Worm (Caenorhabditis elegans) whole organism, L3 larva: ENCODE measurements around the gene F40A3.6.
A peak's percentile ranks its signal among the peaks of the same experiment; 100 is the strongest.

ENCODE experiments used
- aly-2 ChIP-seq: fragments of 150-350 bp; optimal IDR thresholded peaks from 2 replicates; lab custom pipeline; 2014; ENCODE audit warnings: missing biosample characterization, missing genetic modification characterization
- ama-1 ChIP-seq: fragments of 150-350 bp; optimal IDR thresholded peaks from 2 replicates; lab custom pipeline; 2018
- elt-1 ChIP-seq: fragments of 150-350 bp; optimal IDR thresholded peaks from 2 replicates; lab custom pipeline; 2014; ENCODE audit warnings: missing biosample characterization, missing genetic modification characterization
- elt-2 ChIP-seq: sonication (generic microtip); optimal IDR thresholded peaks from 2 replicates; lab custom pipeline; 2016; ENCODE audit warnings: missing genetic modification reagents, mild to moderate bottlenecking, missing genetic modification characterization, missing compliant biosample characterization
- fos-1 ChIP-seq: fragments of 150-350 bp; optimal IDR thresholded peaks from 2 replicates; lab custom pipeline; 2014; ENCODE audit warnings: missing biosample characterization, missing genetic modification characterization
- nhr-237 ChIP-seq: fragments of 150-350 bp; optimal IDR thresholded peaks from 2 replicates; lab custom pipeline; 2014; ENCODE audit warnings: missing biosample characterization, missing genetic modification characterization
- nhr-77 ChIP-seq: fragments of 150-350 bp; optimal IDR thresholded peaks from 2 replicates; lab custom pipeline; 2014; ENCODE audit warnings: missing biosample characterization, missing genetic modification characterization
- pqm-1 ChIP-seq: fragments of 150-350 bp; optimal IDR thresholded peaks from 2 replicates; lab custom pipeline; 2017; ENCODE audit warnings: missing biosample characterization, missing genetic modification characterization, inconsistent platforms
- sea-2 ChIP-seq: fragments of 150-350 bp; sonication (generic microtip); optimal IDR thresholded peaks from 4 replicates; lab custom pipeline; 2014; ENCODE audit warnings: missing biosample characterization, missing genetic modification reagents, missing genetic modification characterization
- snpc-4 ChIP-seq: fragments of 150-350 bp; optimal IDR thresholded peaks from 2 replicates; lab custom pipeline; 2014; ENCODE audit warnings: missing biosample characterization, missing genetic modification characterization
- tbx-2 ChIP-seq: sonication (generic microtip); optimal IDR thresholded peaks from 2 replicates; lab custom pipeline; 2016; ENCODE audit warnings: mild to moderate bottlenecking, missing genetic modification characterization, missing compliant biosample characterization
- ztf-11 ChIP-seq: fragments of 150-350 bp; optimal IDR thresholded peaks from 2 replicates; lab custom pipeline; 2014; ENCODE audit warnings: missing biosample characterization, missing genetic modification characterization
- ztf-4 ChIP-seq: fragments of 150-350 bp; optimal IDR thresholded peaks from 2 replicates; lab custom pipeline; 2014; ENCODE audit warnings: missing biosample characterization, missing genetic modification characterization

- TF ChIP-seq nhr-237 (no peak), pqm-1 (tag; lab: Kevin White, UChicago) (no peak), tbx-2 (tag; lab: Kevin White, UChicago) (peak; percentile 13), snpc-4 (no peak), ama-1 (lab: Kevin White, UChicago) (peak; percentile 74), fos-1 (tag; lab: Kevin White, UChicago) (no peak), sea-2 (GFP tag; lab: Kevin White, UChicago) (no peak), ztf-11 (no peak), aly-2 (tag; lab: Kevin White, UChicago) (peak; percentile 67), elt-2 (tag; lab: Kevin White, UChicago) (peak; percentile 33), ztf-4 (tag; lab: Kevin White, UChicago) (no peak), elt-1 (no peak), nhr-77 (tag; lab: Kevin White, UChicago) (peak; percentile 15)
These were observed 35.7 kb downstream of the F40A3.6 start, which contains the start of gene C37C3.1 for ce11 chrV:7857931-7858330.
